Worm (Caenorhabditis elegans) whole organism, L4/young adult: ENCODE data around the gene C13F10.1.

Experiments used
- W03F9.2 ChIP-seq: fragments of 150-350 bp; optimal IDR thresholded peaks from 2 replicates; lab custom pipeline; 2014; ENCODE audit warnings: missing biosample characterization, missing genetic modification characterization
- dao-5 ChIP-seq: sonication (generic microtip); optimal IDR thresholded peaks from 2 replicates; lab custom pipeline; 2016; ENCODE audit warnings: missing genotype, missing genetic modification characterization, moderate library complexity, missing compliant biosample characterization
- him-1 ChIP-seq: sonication (generic microtip); optimal IDR thresholded peaks from 2 replicates; lab custom pipeline; 2016; ENCODE audit warnings: missing genotype, missing genetic modification reagents, missing genetic modification characterization, missing compliant biosample characterization

C13F10.1 gene

DNA sequence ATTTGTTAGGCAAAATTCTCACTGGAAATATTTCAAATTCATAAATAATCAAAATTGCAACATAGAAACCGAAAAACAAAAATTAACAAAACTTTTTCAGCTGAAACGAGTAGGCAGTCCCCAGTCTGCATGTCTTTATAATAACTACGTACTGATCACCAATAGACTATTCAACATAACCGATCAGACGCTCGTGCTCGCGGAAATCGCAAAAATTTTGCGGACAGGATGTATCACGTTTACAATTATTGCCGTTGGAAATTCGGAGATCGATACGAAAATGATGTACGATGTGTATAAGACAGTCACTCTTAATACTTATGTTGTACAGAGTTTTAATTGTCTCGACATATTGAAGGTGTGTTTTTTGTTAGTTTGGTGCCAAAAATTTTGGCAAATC lies 22.5 kb upstream of the C13F10.1 start:
- TF ChIP-seq dao-5, result no peak
- no peak for TF ChIP-seq him-1 (tag; lab: Kevin White, UChicago)
- TF ChIP-seq W03F9.2 (tag; lab: Kevin White, UChicago), result no peak

DNA sequence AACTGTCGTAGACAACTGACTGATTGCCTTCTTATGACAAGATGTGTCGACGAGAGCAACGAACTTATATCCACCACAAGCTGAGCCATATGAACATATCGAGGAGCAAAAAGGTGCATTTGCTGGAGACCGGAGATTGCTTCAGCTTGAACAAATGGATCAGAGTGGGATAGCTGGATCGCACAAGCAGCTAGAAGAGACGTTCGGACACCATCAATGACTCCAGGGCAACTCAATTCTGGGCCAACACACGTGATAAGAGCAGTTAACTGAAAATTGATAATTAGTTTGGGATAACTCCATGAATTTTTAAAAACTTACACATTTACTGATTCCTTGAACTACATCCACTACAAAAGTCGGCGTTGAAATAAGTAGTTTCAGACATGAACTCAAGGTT lies 14.9 kb upstream of the C13F10.1 start:
- TF ChIP-seq dao-5 (no peak), him-1 (tag; lab: Kevin White, UChicago) (no peak), W03F9.2 (tag; lab: Kevin White, UChicago) (no peak)

DNA sequence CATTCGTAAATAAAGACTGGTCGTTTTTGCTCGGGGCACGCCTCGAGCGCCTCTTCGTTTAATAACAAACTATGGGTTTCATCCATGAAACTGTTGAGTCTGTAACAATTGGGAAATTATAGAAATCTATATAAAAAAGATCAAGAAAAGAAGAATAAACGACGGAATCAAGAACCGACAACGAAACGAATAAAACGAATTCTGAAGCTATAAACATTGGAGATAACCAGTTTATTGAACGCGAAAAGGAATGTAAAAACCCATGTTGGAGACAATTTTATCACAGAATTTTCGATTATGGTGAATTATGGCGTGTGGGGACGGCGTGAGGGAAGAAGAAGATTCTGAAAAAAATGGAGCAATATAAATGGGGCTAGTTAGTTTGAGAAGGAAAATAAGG lies 9.1 kb upstream of the C13F10.1 start, which contains the start of gene soap-1:
Gene soap-1, minus strand, starts transcription at position 101 of the 400 bp plus-strand sequence.
- TF ChIP-seq him-1 (tag; lab: Kevin White, UChicago) (no peak), dao-5 (no peak), W03F9.2 (tag; lab: Kevin White, UChicago) (no peak)

DNA sequence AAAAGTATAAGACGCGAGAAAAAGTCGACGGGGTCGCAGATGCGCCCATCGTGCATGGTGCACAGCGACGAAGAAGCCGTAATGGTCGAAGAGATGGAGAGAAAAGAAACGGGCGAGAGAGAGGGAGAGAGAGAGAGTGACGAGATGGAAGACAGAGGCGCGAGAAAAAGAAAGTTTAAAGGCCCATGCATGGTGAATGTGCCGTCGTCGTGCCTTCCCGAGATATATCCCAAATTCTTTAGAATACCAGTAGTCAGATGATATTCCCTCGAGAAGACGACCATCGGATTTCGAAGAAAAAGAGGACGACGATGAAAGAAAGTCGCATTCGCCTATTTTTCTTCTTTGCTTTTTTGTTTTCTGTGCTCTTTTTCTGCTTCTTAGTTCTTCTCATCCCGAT lies 7.9 kb upstream of the C13F10.1 start:
- TF ChIP-seq him-1 (tag; lab: Kevin White, UChicago) (peak; percentile 24), W03F9.2 (tag; lab: Kevin White, UChicago) (no peak)

DNA sequence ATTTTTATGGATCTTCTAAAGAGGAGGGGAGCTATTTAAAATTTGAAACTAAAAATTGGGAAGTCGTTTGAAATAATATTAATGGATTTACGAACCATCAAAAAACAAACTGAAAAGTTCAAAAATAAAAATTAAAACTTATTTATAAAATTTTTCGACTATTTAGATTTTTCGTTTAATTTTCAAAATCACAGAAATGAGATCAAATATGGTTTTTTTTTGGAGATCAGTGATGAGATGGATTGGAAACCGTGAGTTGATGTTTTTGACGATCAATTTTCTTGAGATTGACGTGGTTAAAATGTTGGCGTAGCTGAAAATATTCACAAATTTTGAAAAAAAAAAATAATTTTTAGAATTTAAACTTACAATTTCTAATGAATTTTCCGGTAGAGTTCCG lies 4.9 kb upstream of the C13F10.1 start, which contains the start of gene C13F10.5:
Gene C13F10.5, minus strand, starts transcription at position 101 of the 400 bp plus-strand sequence.
- TF ChIP-seq dao-5, result no peak

DNA sequence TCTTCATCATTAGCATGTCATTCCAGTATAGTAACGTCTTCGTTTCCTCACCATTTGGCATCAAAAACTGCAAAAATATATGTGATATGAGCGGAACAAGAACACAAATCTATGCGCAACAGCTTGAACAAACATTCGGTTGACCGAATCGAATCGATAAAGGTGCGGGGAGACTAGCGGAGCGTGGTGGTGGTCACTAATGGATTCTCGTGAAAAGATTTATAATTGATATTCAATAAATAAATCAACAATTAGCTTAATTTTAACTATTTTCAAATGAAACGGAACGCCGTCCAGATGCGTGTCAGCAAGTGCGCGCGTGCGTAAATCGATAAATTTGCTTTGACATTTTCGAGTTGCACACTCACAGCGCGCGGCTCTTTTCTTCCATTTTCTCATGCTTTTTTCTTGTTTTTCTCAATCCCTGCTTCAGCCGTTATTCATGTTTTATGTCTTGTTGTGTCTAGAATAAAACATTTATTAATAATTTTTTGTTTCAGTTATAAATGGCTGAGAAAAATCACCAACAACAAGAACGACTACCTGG lies 2.8 kb upstream of the C13F10.1 start, which contains the start of the genes C13F10.8, C13F10.6 and kxd-1:
Gene C13F10.8, minus strand, starts transcription at position 51 of the 547 bp plus-strand sequence.
Gene C13F10.6, minus strand, starts transcription at position 67 of the 547 bp plus-strand sequence.
Gene kxd-1, plus strand, starts transcription at position 497 of the 547 bp plus-strand sequence.
- TF ChIP-seq dao-5 (no peak), W03F9.2 (tag; lab: Kevin White, UChicago) (no peak), him-1 (tag; lab: Kevin White, UChicago) (no peak)

DNA sequence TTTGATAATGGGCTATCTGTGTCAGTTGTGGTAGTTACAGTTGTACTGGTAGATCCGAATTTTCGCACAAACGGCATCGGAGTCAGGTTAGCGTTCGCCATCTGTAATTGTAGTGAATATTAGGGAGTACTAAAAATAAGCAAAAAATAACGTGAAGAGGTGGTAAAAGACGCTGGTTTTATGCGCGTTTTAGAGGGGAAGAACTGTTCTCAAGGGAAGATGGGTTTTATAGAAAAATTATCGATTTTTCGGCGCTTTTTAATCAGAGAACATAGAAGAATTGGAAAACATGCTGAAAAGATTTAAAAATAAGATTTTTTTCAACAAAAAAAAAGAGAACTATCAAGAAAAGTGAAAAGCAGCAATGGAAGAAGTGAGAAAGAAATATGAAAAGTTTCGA lies 726 bp upstream of the C13F10.1 start, which contains the start of gene C13F10.7:
Gene C13F10.7, minus strand, starts transcription at position 101 of the 400 bp plus-strand sequence.
- TF ChIP-seq him-1 (tag; lab: Kevin White, UChicago) (no peak), dao-5 (no peak)

DNA sequence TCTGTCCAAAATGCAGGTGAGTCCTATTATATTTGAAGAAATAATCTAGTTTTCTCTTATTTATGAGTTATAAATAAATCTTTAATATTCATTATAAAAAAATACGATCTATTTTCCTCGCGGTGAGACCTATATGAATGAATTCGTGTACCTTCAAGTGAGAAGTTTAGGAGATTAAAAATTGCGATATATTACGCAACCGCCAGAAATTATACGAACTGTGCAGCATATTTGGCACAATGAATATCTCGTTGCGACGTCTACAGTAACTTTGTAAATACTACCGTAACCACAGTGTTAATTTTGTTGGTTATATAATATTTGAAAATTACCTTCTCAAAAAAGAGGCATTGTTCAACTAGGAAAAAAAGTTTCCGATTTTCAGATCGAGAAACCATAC lies 475 bp downstream of the C13F10.1 start:
- TF ChIP-seq dao-5, result no peak
- no peak for TF ChIP-seq him-1 (tag; lab: Kevin White, UChicago)
- no peak for TF ChIP-seq W03F9.2 (tag; lab: Kevin White, UChicago)

DNA sequence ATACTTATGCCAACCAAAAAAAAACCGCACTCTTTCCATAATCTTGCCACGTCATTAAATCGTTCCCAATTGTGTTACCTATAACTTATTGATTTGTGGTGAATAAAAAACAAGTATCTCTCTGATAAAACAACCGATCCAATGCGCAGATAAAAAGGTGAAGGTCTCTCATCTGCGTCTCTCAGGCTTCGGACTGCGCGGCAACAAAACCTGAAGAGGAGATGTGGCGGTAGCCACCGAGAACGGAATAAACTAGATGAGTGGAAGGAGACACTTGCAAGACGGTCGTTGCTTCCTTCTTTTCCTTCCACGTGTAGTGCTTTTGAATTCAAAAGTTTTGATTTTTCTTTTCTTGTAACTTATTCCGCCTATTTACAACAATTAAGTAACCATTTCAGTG lies 1.1 kb downstream of the C13F10.1 start, which contains the start of gene fkb-3:
Gene fkb-3, plus strand, starts transcription at position 277 of the 400 bp plus-strand sequence.
- no peak for TF ChIP-seq W03F9.2 (tag; lab: Kevin White, UChicago)
- no peak for TF ChIP-seq dao-5

DNA sequence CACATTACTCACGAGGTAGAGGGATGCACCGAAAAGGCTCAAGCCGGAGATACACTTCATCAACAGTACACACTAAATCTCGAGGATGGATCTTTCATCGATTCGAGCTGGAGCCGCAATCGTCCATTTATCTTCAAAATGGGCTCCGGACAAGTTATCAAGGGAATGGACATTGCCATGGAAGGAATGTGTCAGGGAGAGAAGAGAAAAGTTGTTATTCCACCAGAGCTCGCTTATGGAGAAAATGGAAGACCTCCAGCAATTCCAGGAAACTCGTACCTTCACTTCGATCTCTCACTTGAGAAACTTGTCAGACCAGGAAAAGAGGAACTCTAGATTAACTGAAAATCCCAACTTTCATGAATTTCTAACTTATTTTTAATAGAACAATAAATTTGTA lies 2.0 kb downstream of the C13F10.1 start:
- TF ChIP-seq him-1 (tag; lab: Kevin White, UChicago) (no peak), W03F9.2 (tag; lab: Kevin White, UChicago) (no peak), dao-5 (no peak)

DNA sequence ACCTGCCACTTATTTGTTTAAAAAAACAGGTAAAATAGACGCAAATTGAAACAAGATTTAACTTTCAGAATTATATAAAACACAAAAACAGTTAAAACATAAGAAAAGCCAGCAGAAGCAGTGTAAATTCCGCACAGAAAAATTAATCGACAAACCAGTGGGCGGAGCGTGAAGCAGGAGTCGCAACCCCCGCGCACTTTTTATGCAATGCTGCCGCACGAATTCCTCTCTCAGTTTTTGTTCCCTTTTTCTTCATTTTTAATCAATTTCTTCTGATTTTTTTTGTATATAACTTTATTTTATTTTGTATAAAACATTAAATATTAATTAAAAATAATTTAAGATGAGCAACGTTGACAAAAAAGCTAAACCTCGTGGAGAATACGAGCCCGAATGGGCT lies 7.0 kb downstream of the C13F10.1 start, which contains the start of the genes gei-6 and krr-1:
Gene gei-6, minus strand, starts transcription at position 2 of the 400 bp plus-strand sequence.
Gene krr-1, plus strand, starts transcription at position 344 of the 400 bp plus-strand sequence.
- TF ChIP-seq him-1 (tag; lab: Kevin White, UChicago) (no peak), dao-5 (no peak), W03F9.2 (tag; lab: Kevin White, UChicago) (peak; percentile 33)

DNA sequence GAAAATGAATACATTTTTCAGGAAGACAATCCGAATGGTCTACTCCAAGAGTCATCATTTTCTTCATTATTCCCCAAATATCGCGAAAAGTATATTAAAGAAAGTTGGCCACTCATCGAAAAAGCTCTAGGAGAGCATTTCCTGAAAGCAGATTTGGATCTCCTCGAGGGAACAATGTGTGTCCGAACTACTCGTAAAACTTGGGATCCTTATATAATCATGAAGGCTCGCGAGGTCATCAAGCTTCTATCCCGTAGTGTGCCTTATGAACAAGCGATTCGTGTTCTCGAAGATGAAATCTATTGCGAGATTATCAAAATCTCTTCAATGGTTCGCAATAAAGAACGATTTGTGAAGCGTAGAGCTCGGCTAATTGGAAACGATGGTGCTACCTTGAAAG lies 7.6 kb downstream of the C13F10.1 start:
- TF ChIP-seq him-1 (tag; lab: Kevin White, UChicago) (no peak), dao-5 (no peak), W03F9.2 (tag; lab: Kevin White, UChicago) (no peak)

DNA sequence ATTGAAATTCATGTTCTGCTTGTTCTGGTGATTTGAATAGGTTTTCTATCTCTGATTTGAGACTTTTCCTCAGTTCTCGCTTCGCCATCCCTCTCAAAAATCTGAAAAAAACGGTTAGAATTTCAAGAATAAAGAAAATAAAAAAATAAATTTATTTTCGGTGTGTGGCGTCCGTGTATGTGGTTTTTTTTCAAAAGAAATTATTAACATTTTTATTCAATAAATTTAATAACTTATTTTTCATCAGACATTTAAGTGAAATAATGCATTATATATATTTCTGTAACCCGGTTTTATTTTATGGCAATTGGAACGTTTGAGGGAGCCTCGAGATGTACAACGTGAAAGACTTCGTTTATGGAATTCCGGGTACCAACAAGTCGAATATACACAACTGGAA lies 10.8 kb downstream of the C13F10.1 start, which contains the start of gene C05C8.5:
Gene C05C8.5, minus strand, starts transcription at position 101 of the 400 bp plus-strand sequence.
- TF ChIP-seq him-1 (tag; lab: Kevin White, UChicago) (no peak), dao-5 (no peak), W03F9.2 (tag; lab: Kevin White, UChicago) (no peak)

DNA sequence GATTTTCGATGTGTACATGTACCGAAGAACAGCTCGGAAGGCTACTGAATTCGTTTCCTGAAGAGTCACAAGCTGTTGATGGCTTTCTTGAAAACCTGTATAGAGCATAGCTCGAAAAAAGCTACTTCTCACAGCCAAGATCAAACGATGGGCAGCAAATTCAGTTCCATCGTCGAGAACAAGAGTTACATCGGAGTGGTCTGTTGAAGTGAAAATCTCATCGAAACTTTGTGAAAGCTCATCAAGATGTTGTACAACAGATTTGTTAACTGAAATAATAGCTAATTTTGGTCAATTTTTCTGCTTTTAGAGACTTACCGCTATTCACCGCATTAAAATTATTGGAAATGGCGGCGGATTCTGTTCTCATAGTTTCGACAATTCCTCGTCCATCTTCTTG lies 12.8 kb downstream of the C13F10.1 start:
- TF ChIP-seq W03F9.2 (tag; lab: Kevin White, UChicago), result no peak
- TF ChIP-seq dao-5, result no peak
- TF ChIP-seq him-1 (tag; lab: Kevin White, UChicago), result no peak

DNA sequence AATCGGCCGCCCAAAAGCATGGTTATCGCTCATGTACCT lies 13.0 kb downstream of the C13F10.1 start, which contains the start of gene hpo-9:
Gene hpo-9, minus strand, starts transcription at position 37 of the 39 bp plus-strand sequence.
- no peak for TF ChIP-seq W03F9.2 (tag; lab: Kevin White, UChicago)
- TF ChIP-seq him-1 (tag; lab: Kevin White, UChicago), result no peak
- no peak for TF ChIP-seq dao-5
